Fruit fly (Drosophila melanogaster) whole organism: ENCODE data around the gene Gbeta5.

Experiments
- CG8478 ChIP-seq: fragments of >200 bp; optimal IDR thresholded peaks from 2 replicates; lab custom pipeline; 2018; ENCODE audit warnings: inconsistent platforms
- pan ChIP-seq: fragments of >200 bp; optimal IDR thresholded peaks from 2 replicates; lab custom pipeline; 2017

DNA sequence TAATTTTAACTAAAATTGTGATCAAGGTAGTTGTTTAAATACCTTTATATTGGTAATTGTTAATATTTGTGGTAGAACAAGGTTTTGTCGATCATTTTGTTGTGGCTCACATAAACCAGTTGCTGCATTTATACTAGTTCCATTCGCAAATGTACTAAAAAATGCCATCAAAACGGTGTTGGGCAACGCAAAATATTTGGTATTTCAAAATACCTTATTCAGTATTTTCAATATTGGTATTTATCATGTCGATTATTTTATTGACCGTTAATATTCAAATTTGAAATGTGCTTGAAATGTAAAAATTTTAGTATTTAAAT, 24.9 kb upstream of the Gbeta5 start, which contains the start of gene slpr:
- TF ChIP-seq pan (lab: Kevin White, UChicago) (no peak), CG8478 (lab: Kevin White, UChicago) (no peak)
